Worm (Caenorhabditis elegans) whole organism, L2 larva: ENCODE data around the gene Y75B12B.1.
A peak's percentile ranks its signal among the peaks of the same experiment; 100 is the strongest.

Experiments
- C34F6.9 ChIP-seq: fragments of 150-350 bp; optimal IDR thresholded peaks from 2 replicates; lab custom pipeline; 2014; ENCODE audit warnings: missing biosample characterization, missing genetic modification characterization
- F13H6.1 ChIP-seq: sonication (generic microtip); optimal IDR thresholded peaks from 2 replicates; lab custom pipeline; 2016; ENCODE audit warnings: missing genetic modification characterization, missing compliant biosample characterization
- R02D3.7 ChIP-seq: fragments of 150-350 bp; optimal IDR thresholded peaks from 2 replicates; lab custom pipeline; 2014; ENCODE audit warnings: missing biosample characterization, missing genetic modification characterization
- Y55F3AM.14 ChIP-seq: fragments of 200-800 bp; sonication (Bioruptor generic); optimal IDR thresholded peaks from 2 replicates; lab custom pipeline; 2018; ENCODE audit warnings: mild to moderate bottlenecking, missing genetic modification characterization, missing compliant biosample characterization
- ZK546.5 ChIP-seq: sonication (generic microtip); optimal IDR thresholded peaks from 2 replicates; lab custom pipeline; 2017; ENCODE audit warnings: missing biosample characterization, missing genetic modification characterization
- alr-1 ChIP-seq: fragments of 150-350 bp; optimal IDR thresholded peaks from 2 replicates; lab custom pipeline; 2014; ENCODE audit warnings: missing biosample characterization, missing genetic modification characterization
- aly-2 ChIP-seq: fragments of 150-350 bp; optimal IDR thresholded peaks from 2 replicates; lab custom pipeline; 2014; ENCODE audit warnings: missing biosample characterization, missing genetic modification characterization
- ama-1 ChIP-seq: fragments of 150-350 bp; optimal IDR thresholded peaks from 2 replicates; lab custom pipeline; 2018; ENCODE audit warnings: inconsistent platforms
- blmp-1 ChIP-seq: sonication (generic microtip); optimal IDR thresholded peaks from 2 replicates; lab custom pipeline; 2017; ENCODE audit warnings: missing genetic modification characterization, mild to moderate bottlenecking, missing compliant biosample characterization, antibody characterized with exemption, moderate library complexity; ENCODE audit not compliant: insufficient read depth
- ceh-16 ChIP-seq: fragments of 150-350 bp; optimal IDR thresholded peaks from 2 replicates; lab custom pipeline; 2014; ENCODE audit warnings: missing biosample characterization, missing genetic modification characterization
- ceh-82 ChIP-seq: fragments of 150-350 bp; optimal IDR thresholded peaks from 2 replicates; lab custom pipeline; 2014; ENCODE audit warnings: missing biosample characterization, missing genetic modification characterization
- crh-2 ChIP-seq: sonication (generic microtip); optimal IDR thresholded peaks from 2 replicates; lab custom pipeline; 2017; ENCODE audit warnings: missing biosample characterization, missing genetic modification characterization
- dmd-4 ChIP-seq: sonication (generic microtip); optimal IDR thresholded peaks from 2 replicates; lab custom pipeline; 2017; ENCODE audit warnings: missing biosample characterization, missing genetic modification characterization
- egl-27 ChIP-seq: sonication (generic microtip); optimal IDR thresholded peaks from 3 replicates; lab custom pipeline; 2017; ENCODE audit warnings: missing biosample characterization, missing genetic modification reagents, missing genetic modification characterization
- elt-1 ChIP-seq: fragments of 150-350 bp; optimal IDR thresholded peaks from 2 replicates; lab custom pipeline; 2014; ENCODE audit warnings: missing biosample characterization, missing genetic modification characterization
- elt-3 ChIP-seq: sonication (generic microtip); optimal IDR thresholded peaks from 2 replicates; lab custom pipeline; 2017; ENCODE audit warnings: missing biosample characterization, missing genetic modification characterization
- fos-1 ChIP-seq: fragments of 150-350 bp; optimal IDR thresholded peaks from 2 replicates; lab custom pipeline; 2014; ENCODE audit warnings: missing biosample characterization, missing genetic modification characterization
- gmeb-1 ChIP-seq: fragments of 150-350 bp; optimal IDR thresholded peaks from 2 replicates; lab custom pipeline; 2014; ENCODE audit warnings: missing biosample characterization, missing genetic modification characterization
- lin-11 ChIP-seq: fragments of 150-350 bp; sonication (generic microtip); optimal IDR thresholded peaks from 2 replicates; lab custom pipeline; 2014; ENCODE audit warnings: missing biosample characterization, missing genetic modification characterization, inconsistent platforms, mixed read lengths
- lin-13 ChIP-seq: fragments of 150-350 bp; optimal IDR thresholded peaks from 2 replicates; lab custom pipeline; 2014; ENCODE audit warnings: missing biosample characterization, missing genetic modification reagents, missing genetic modification characterization
- lin-39 ChIP-seq: fragments of 150-350 bp; optimal IDR thresholded peaks from 2 replicates; lab custom pipeline; 2014; ENCODE audit warnings: missing biosample characterization, missing genetic modification reagents, missing genetic modification characterization
- lsy-2 ChIP-seq, 2 experiments: fragments of 150-350 bp in 1 of 2; sonication (generic microtip) in 1 of 2; optimal IDR thresholded peaks; 2 replicates each; lab custom pipeline; 2014 to 2017; ENCODE audit warnings: missing biosample characterization in 2 of 2, missing genetic modification characterization in 2 of 2
- mab-5 ChIP-seq: fragments of 150-350 bp; optimal IDR thresholded peaks from 2 replicates; lab custom pipeline; 2014; ENCODE audit warnings: missing biosample characterization, missing genetic modification characterization
- mbf-1 ChIP-seq: sonication (generic microtip); optimal IDR thresholded peaks from 2 replicates; lab custom pipeline; 2017; ENCODE audit warnings: missing biosample characterization, missing genetic modification characterization
- mdl-1 ChIP-seq, 2 experiments: fragments of 150-350 bp in 1 of 2; sonication (generic microtip) in 1 of 2; optimal IDR thresholded peaks; 2 replicates each; lab custom pipeline; 2017; ENCODE audit warnings: missing biosample characterization in 2 of 2, missing genetic modification characterization in 2 of 2
- nhr-10 ChIP-seq: sonication (generic microtip); optimal IDR thresholded peaks from 2 replicates; lab custom pipeline; 2017; ENCODE audit warnings: missing biosample characterization, missing genetic modification characterization
- nhr-11 ChIP-seq: fragments of 150-350 bp; optimal IDR thresholded peaks from 2 replicates; lab custom pipeline; 2014; ENCODE audit warnings: missing biosample characterization, missing genetic modification characterization
- nhr-12 ChIP-seq: fragments of 150-350 bp; optimal IDR thresholded peaks from 2 replicates; lab custom pipeline; 2014; ENCODE audit warnings: missing biosample characterization, missing genetic modification characterization
- nhr-129 ChIP-seq: fragments of 150-350 bp; optimal IDR thresholded peaks from 2 replicates; lab custom pipeline; 2014; ENCODE audit warnings: missing biosample characterization, missing genetic modification characterization
- nhr-21 ChIP-seq: fragments of 150-350 bp; optimal IDR thresholded peaks from 2 replicates; lab custom pipeline; 2014; ENCODE audit warnings: missing biosample characterization, missing genetic modification characterization
- nhr-23 ChIP-seq: fragments of 150-350 bp; optimal IDR thresholded peaks from 2 replicates; lab custom pipeline; 2014; ENCODE audit warnings: missing biosample characterization, missing genetic modification reagents, missing genetic modification characterization
- nhr-237 ChIP-seq: fragments of 150-350 bp; optimal IDR thresholded peaks from 2 replicates; lab custom pipeline; 2014; ENCODE audit warnings: missing biosample characterization, missing genetic modification characterization
- nhr-25 ChIP-seq: fragments of 150-350 bp; sonication (generic microtip); optimal IDR thresholded peaks from 3 replicates; lab custom pipeline; 2014; ENCODE audit warnings: missing biosample characterization, missing genetic modification characterization
- nhr-6 ChIP-seq: fragments of 150-350 bp; optimal IDR thresholded peaks from 2 replicates; lab custom pipeline; 2014; ENCODE audit warnings: missing biosample characterization, missing genetic modification characterization
- nhr-77 ChIP-seq: fragments of 150-350 bp; optimal IDR thresholded peaks from 2 replicates; lab custom pipeline; 2014; ENCODE audit warnings: missing biosample characterization, missing genetic modification characterization
- peb-1 ChIP-seq: fragments of 150-350 bp; optimal IDR thresholded peaks from 2 replicates; lab custom pipeline; 2014; ENCODE audit warnings: missing biosample characterization, missing genetic modification characterization
- sem-4 ChIP-seq: fragments of 150-350 bp; optimal IDR thresholded peaks from 2 replicates; lab custom pipeline; 2014; ENCODE audit warnings: missing biosample characterization, missing genetic modification reagents, missing genetic modification characterization
- skn-1 ChIP-seq: sonication (generic microtip); optimal IDR thresholded peaks from 2 replicates; lab custom pipeline; 2017; ENCODE audit warnings: missing biosample characterization, missing genetic modification characterization
- sma-3 ChIP-seq: sonication (generic microtip); optimal IDR thresholded peaks from 2 replicates; lab custom pipeline; 2016; ENCODE audit warnings: missing genetic modification reagents, missing genetic modification characterization, missing compliant biosample characterization
- sma-9 ChIP-seq, 2 experiments: fragments of 150-350 bp in 1 of 2; sonication (generic microtip) in 1 of 2; optimal IDR thresholded peaks; 2 replicates each; lab custom pipeline; 2014 to 2016; ENCODE audit warnings: missing genetic modification characterization in 2 of 2, mild to moderate bottlenecking in 1 of 2, missing biosample characterization in 1 of 2, missing compliant biosample characterization in 1 of 2, missing genetic modification reagents in 1 of 2, moderate library complexity in 1 of 2
- snpc-4 ChIP-seq: fragments of 150-350 bp; optimal IDR thresholded peaks from 2 replicates; lab custom pipeline; 2014; ENCODE audit warnings: missing biosample characterization, missing genetic modification characterization
- unc-39 ChIP-seq: fragments of 150-350 bp; optimal IDR thresholded peaks from 2 replicates; lab custom pipeline; 2014; ENCODE audit warnings: missing biosample characterization, missing genetic modification characterization
- unc-55 ChIP-seq: fragments of 150-350 bp; sonication (generic microtip); optimal IDR thresholded peaks from 3 replicates; lab custom pipeline; 2014; ENCODE audit warnings: missing biosample characterization, missing genetic modification reagents, missing genetic modification characterization
- unc-62 ChIP-seq: fragments of 150-350 bp; optimal IDR thresholded peaks from 2 replicates; lab custom pipeline; 2014; ENCODE audit warnings: missing biosample characterization, missing genetic modification reagents, missing genetic modification characterization
- zag-1 ChIP-seq: fragments of 150-350 bp; optimal IDR thresholded peaks from 2 replicates; lab custom pipeline; 2014; ENCODE audit warnings: missing biosample characterization, missing genetic modification characterization
- ztf-1 ChIP-seq: fragments of 200-800 bp; sonication (Bioruptor generic); conservative IDR thresholded peaks from 2 replicates; pipeline ENCODE4 v1.3.6; 2022; ENCODE audit warnings: missing genetic modification characterization, missing compliant biosample characterization
- ztf-11 ChIP-seq: sonication (generic microtip); optimal IDR thresholded peaks from 2 replicates; lab custom pipeline; 2017; ENCODE audit warnings: missing biosample characterization, missing genetic modification characterization
- ztf-4 ChIP-seq: fragments of 150-350 bp; optimal IDR thresholded peaks from 2 replicates; lab custom pipeline; 2014; ENCODE audit warnings: missing biosample characterization, missing genetic modification characterization

Gene Y75B12B.1

DNA sequence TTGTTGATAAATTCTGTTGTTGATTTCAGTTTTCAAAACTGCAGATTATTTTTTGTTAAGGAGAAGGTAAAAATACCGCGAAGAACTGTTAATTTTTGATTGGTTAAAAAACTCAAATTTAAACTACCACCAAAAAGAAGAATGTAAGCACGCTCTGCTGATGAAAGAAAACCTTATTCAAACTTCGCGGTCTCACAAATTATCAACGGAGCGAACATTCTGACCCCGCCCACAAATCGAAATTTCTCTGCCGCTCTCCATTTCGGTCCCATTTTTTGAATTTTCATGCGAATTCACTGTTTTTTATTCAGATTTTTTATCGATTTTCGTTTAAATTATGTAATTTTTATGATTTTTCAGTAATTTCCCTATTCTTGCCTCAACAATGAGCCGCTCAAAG, 5.1 kb downstream of the Y75B12B.1 start, which contains the start of gene cyn-3:
TSS of gene cyn-3 (plus strand) at position 361 of the 400 bp plus-strand sequence.
- TF ChIP-seq egl-27 (tag; lab: Kevin White, UChicago) = peak; percentile 31
- no peak for TF ChIP-seq aly-2 (tag; lab: Kevin White, UChicago)
- no peak for TF ChIP-seq mdl-1 (tag; optimal IDR thresholded peaks at IDR 0.05; lab: Kevin White, UChicago)
- TF ChIP-seq crh-2 (tag; lab: Kevin White, UChicago) = peak; percentile 96
- TF ChIP-seq snpc-4 (tag; lab: Kevin White, UChicago) = peak; percentile 87
- TF ChIP-seq nhr-10 (tag; lab: Kevin White, UChicago) = no peak
- TF ChIP-seq gmeb-1 = peak; percentile 99
- TF ChIP-seq Y55F3AM.14 (GFP tag; lab: Kevin White, UChicago) = no peak
- TF ChIP-seq nhr-23 = no peak
- TF ChIP-seq ceh-82 (tag; lab: Kevin White, UChicago) = peak; percentile 38
- TF ChIP-seq elt-3 (tag; lab: Kevin White, UChicago) = no peak
- TF ChIP-seq nhr-129 (tag; lab: Kevin White, UChicago) = peak; percentile 89
- no peak for TF ChIP-seq lin-39 (tag; lab: Kevin White, UChicago)
- no peak for TF ChIP-seq nhr-6 (tag; lab: Kevin White, UChicago)
- TF ChIP-seq lin-11 (tag; lab: Kevin White, UChicago) = peak; percentile 91
- TF ChIP-seq blmp-1 (tag; lab: Kevin White, UChicago) = peak; percentile 78
- TF ChIP-seq nhr-77 (tag; lab: Kevin White, UChicago) = peak; percentile 54
- peak; percentile 59 for TF ChIP-seq ceh-16 (tag; lab: Kevin White, UChicago)
- TF ChIP-seq unc-55 (GFP tag; lab: Kevin White, UChicago) = peak; percentile 97
- TF ChIP-seq sma-9 (GFP tag; optimal IDR thresholded peaks at IDR 0.05; lab: Kevin White, UChicago) = peak; percentile 90
- no peak for TF ChIP-seq sma-9 (tag; optimal IDR thresholded peaks at IDR 0.05; lab: Kevin White, UChicago)
- no peak for TF ChIP-seq alr-1 (tag; lab: Kevin White, UChicago)
- TF ChIP-seq ZK546.5 (tag; lab: Kevin White, UChicago) = peak; percentile 30
- TF ChIP-seq nhr-21 = peak; percentile 85
- TF ChIP-seq peb-1 = no peak
- peak; percentile 41 for TF ChIP-seq R02D3.7 (tag; lab: Kevin White, UChicago)
- no peak for TF ChIP-seq unc-62
- peak; percentile 85 for TF ChIP-seq F13H6.1 (tag; lab: Kevin White, UChicago)
- TF ChIP-seq dmd-4 (tag; lab: Kevin White, UChicago) = no peak
- TF ChIP-seq ama-1 (lab: Kevin White, UChicago) = peak; percentile 85
- TF ChIP-seq lsy-2 (tag; optimal IDR thresholded peaks at IDR 0.05; lab: Kevin White, UChicago) = peak; percentile 82 to 93
- no peak for TF ChIP-seq nhr-237 (tag; lab: Kevin White, UChicago)
- TF ChIP-seq mbf-1 (tag; lab: Kevin White, UChicago) = no peak
- TF ChIP-seq fos-1 (tag; lab: Kevin White, UChicago) = peak; percentile 76
- peak; percentile 46 for TF ChIP-seq zag-1 (tag; lab: Kevin White, UChicago)
- TF ChIP-seq sem-4 (tag; lab: Kevin White, UChicago) = peak; percentile 92
- peak; percentile 93 for TF ChIP-seq nhr-25
- TF ChIP-seq skn-1 (tag; lab: Kevin White, UChicago) = no peak
- no peak for TF ChIP-seq elt-1
- peak; percentile 81 for TF ChIP-seq mab-5 (tag; lab: Kevin White, UChicago)
- no peak for TF ChIP-seq nhr-11 (tag; lab: Kevin White, UChicago)
- TF ChIP-seq unc-39 = no peak
- TF ChIP-seq lin-13 (GFP tag; lab: Kevin White, UChicago) = peak; percentile 93
- TF ChIP-seq sma-3 (GFP tag; lab: Kevin White, UChicago) = peak; percentile 87
- TF ChIP-seq C34F6.9 (tag; lab: Kevin White, UChicago) = peak; percentile 93
- no peak for TF ChIP-seq nhr-12 (tag; lab: Kevin White, UChicago)
- no peak for TF ChIP-seq ztf-1
- TF ChIP-seq ztf-4 (tag; lab: Kevin White, UChicago) = peak; percentile 73
- no peak for TF ChIP-seq ztf-11 (tag; lab: Kevin White, UChicago)
